Fruit fly (Drosophila melanogaster): Measurements from ENCODE around the gene CG10375.

CG10375 gene

DNA sequence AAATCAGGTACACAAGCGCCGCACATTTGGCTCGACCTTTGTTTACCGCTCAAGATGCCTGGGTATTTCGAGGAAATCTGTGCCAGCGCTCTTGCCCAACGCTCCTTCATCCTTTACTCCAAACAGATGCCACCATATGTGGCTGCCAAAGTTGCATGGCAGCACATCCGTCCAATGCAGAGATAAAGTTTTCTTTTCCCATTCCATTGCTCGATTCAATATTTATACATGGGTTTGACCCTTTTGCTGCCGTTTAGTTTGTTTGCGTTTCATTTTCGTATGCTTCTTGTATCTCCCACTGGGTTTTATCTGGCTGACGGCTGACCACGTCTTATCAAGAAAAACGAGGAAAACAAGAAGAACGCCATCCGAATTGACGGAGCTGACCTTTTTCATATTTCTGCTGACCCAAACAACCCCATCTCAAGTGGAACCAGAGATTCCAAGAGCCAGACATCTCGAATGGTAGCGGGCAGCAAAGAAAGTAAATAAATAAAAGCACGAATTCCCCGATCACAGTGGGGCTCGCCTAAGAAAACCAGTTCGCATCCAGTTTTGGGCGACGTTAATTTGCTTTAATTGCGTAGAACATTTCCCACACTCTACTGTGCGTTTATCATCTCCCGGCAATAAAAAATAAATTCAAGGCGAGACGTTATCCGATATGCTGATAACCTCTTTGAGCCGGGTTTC lies 23.1 kb downstream of the CG10375 start (continued):
- TF ChIP-seq Stat92E (GFP tag; optimal IDR thresholded peaks at IDR 0.05) (peak in 1 of 3 experiments; percentile 56), CG12071 (GFP tag; optimal IDR thresholded peaks at IDR 0.05) (no peak), wdn (GFP tag; IDR thresholded peaks at IDR 0.05) (no peak), CG12769 (tag; optimal IDR thresholded peaks at IDR 0.05) (no peak), salm (tag; optimal IDR thresholded peaks at IDR 0.05) (no peak), zfh1 (GFP tag; IDR thresholded peaks at IDR 0.05) (no peak; the same call in 2 of the 3 replicates), pita (GFP tag; optimal IDR thresholded peaks at IDR 0.05) (no peak), CG5953 (GFP tag; IDR thresholded peaks at IDR 0.05) (no peak), jumu (GFP tag; optimal IDR thresholded peaks at IDR 0.05) (no peak), CG9932 (GFP tag; IDR thresholded peaks at IDR 0.05) (peak; percentile 44), kni (GFP tag; optimal IDR thresholded peaks at IDR 0.05) (peak; percentile 82), ci (GFP tag; IDR thresholded peaks at IDR 0.05) (0 out of 3 replicates have a peak, but pooled peaks have one; percentile 35), sob (GFP tag; IDR thresholded peaks at IDR 0.05) (no peak), C15 (GFP tag; IDR thresholded peaks at IDR 0.05) (no peak), Gug (GFP tag; IDR thresholded peaks at IDR 0.05) (peak; percentile 31; the same call in 1 of the 4 replicates), CG10959 (GFP tag; IDR thresholded peaks at IDR 0.05) (no peak), schlank (tag; optimal IDR thresholded peaks at IDR 0.05) (no peak), chinmo (GFP tag; IDR thresholded peaks at IDR 0.05; ENCODE audit: partially characterized antibody) (no peak), CG13775 (GFP tag; optimal IDR thresholded peaks at IDR 0.05) (no peak), pros (GFP tag; optimal IDR thresholded peaks at IDR 0.05) (peak; percentile 54), CG15479 (GFP tag; optimal IDR thresholded peaks at IDR 0.05) (peak; percentile 37), Abd-B (GFP tag; optimal IDR thresholded peaks at IDR 0.05) (peak; percentile 10), Sin3A (optimal IDR thresholded peaks at IDR 0.05) (no peak), E2f1 (GFP tag; IDR thresholded peaks at IDR 0.05) (no peak), yki (optimal IDR thresholded peaks at IDR 0.05) (no peak), CG2889 (GFP tag; IDR thresholded peaks at IDR 0.05) (no peak), CG7271 (tag; optimal IDR thresholded peaks at IDR 0.05) (no peak), CG34376 (GFP tag; optimal IDR thresholded peaks at IDR 0.05) (no peak), ind (GFP tag; optimal IDR thresholded peaks at IDR 0.05) (no peak), H2.0 (GFP tag; IDR thresholded peaks at IDR 0.05) (no peak), row (GFP tag; IDR thresholded peaks at IDR 0.05) (peak; percentile 64), Med (GFP tag) (peak; percentile 83), slbo (GFP tag; IDR thresholded peaks at IDR 0.05) (peak; percentile 46), Hr51 (GFP tag; optimal IDR thresholded peaks at IDR 0.05) (no peak), CG6854 (GFP tag; optimal IDR thresholded peaks at IDR 0.05) (no peak), tll (GFP tag; optimal IDR thresholded peaks at IDR 0.05) (peak in 1 of 2 experiments; percentile 51), prd (optimal IDR thresholded peaks at IDR 0.05) (no peak), prd (GFP tag; IDR thresholded peaks at IDR 0.05) (peak; percentile 29; the same call in 1 of the 3 replicates), grau (tag; optimal IDR thresholded peaks at IDR 0.05) (peak; percentile 94), ara (GFP tag; IDR thresholded peaks at IDR 0.05) (0 out of 2 replicates have a peak, but pooled peaks have one; percentile 17), CG17912 (GFP tag; optimal IDR thresholded peaks at IDR 0.05) (no peak), tin (GFP tag; optimal IDR thresholded peaks at IDR 0.05) (no peak), CG17612 (GFP tag; IDR thresholded peaks at IDR 0.05) (no peak), NC2α (GFP tag; optimal IDR thresholded peaks at IDR 0.05) (no peak), CG34224 (GFP tag; IDR thresholded peaks at IDR 0.05; ENCODE audit: partially characterized antibody) (no peak), toy (GFP tag; IDR thresholded peaks at IDR 0.05) (no peak), CG7372 (GFP tag; IDR thresholded peaks at IDR 0.05) (0 out of 2 replicates have a peak, but pooled peaks have one; percentile 12), Blimp-1 (GFP tag; optimal IDR thresholded peaks at IDR 0.05) (peak; percentile 56)

All from whole organism, embryonic.